Fruit fly (Drosophila melanogaster) whole organism, prepupa: ENCODE data around the gene CAH1.

Source experiments
- CG32006 ChIP-seq: fragments of 200-800 bp; sonication (Bioruptor generic); optimal IDR thresholded peaks from 3 replicates; lab custom pipeline; 2017; ENCODE audit warnings: missing biosample characterization, mild to moderate bottlenecking, missing genetic modification characterization
- CG6276 ChIP-seq: fragments of 200-800 bp; sonication (Bioruptor generic); optimal IDR thresholded peaks from 2 replicates; lab custom pipeline; 2017; ENCODE audit warnings: missing biosample characterization, mild to moderate bottlenecking, missing genetic modification characterization
- CG6808 ChIP-seq: fragments of 200-800 bp; sonication (Bioruptor generic); optimal IDR thresholded peaks from 3 replicates; lab custom pipeline; 2017; ENCODE audit warnings: missing biosample characterization, missing genetic modification characterization, mild to moderate bottlenecking, moderate library complexity, missing genetic modification reagents
- CG9139 ChIP-seq: fragments of 200-800 bp; sonication (Bioruptor generic); optimal IDR thresholded peaks from 3 replicates; lab custom pipeline; 2017; ENCODE audit warnings: missing biosample characterization, mild to moderate bottlenecking, missing genetic modification characterization
- Ets96B ChIP-seq: fragments of 200-800 bp; optimal IDR thresholded peaks from 2 replicates; lab custom pipeline; 2019; ENCODE audit warnings: missing biosample characterization, mild to moderate bottlenecking, missing genetic modification characterization, moderate library complexity
- Smox ChIP-seq: fragments of 200-800 bp; sonication (Bioruptor generic); optimal IDR thresholded peaks from 3 replicates; lab custom pipeline; 2016; ENCODE audit warnings: missing biosample characterization, missing genetic modification characterization
- Sox14 ChIP-seq: fragments of 200-800 bp; sonication (Bioruptor generic); optimal IDR thresholded peaks from 3 replicates; lab custom pipeline; 2016; ENCODE audit warnings: missing biosample characterization, missing genetic modification characterization
- acj6 ChIP-seq: fragments of 200-800 bp; sonication (Bioruptor generic); optimal IDR thresholded peaks from 3 replicates; lab custom pipeline; 2016; ENCODE audit warnings: missing biosample characterization, missing genetic modification characterization
- fd59A ChIP-seq: fragments of 200-800 bp; sonication (Bioruptor generic); optimal IDR thresholded peaks from 2 replicates; lab custom pipeline; 2017; ENCODE audit warnings: missing biosample characterization, mild to moderate bottlenecking, missing genetic modification characterization, missing genetic modification reagents
- spab ChIP-seq: fragments of 200-800 bp; sonication (Bioruptor generic); optimal IDR thresholded peaks from 2 replicates; lab custom pipeline; 2017; ENCODE audit warnings: missing biosample characterization, mild to moderate bottlenecking, missing genetic modification characterization, missing genetic modification reagents

DNA sequence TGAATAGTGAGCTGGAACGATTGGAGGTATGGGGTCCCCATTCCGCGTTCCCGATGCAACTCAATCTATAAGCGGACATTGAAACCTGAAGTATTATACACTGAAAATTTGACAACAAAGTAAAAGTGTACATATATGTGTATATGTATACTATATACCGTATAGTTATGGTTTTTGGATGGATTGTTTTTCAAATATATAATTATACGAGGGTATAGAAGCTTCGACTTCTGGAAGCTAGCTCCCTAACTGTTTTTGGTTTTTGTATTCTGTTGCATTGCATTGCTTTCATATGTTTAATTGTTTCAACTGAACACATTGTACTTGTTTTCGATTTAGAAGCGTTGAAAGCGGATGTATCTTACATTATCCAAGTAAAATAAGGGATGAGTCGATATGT, 9.7 kb downstream of the CAH1 start, which contains the start of gene CG16888:
- TF ChIP-seq CG9139 (GFP tag; lab: Kevin White, UChicago) (no peak), Ets96B (tag; lab: Kevin White, UChicago) (no peak), Sox14 (GFP tag; lab: Kevin White, UChicago) (no peak), CG6808 (GFP tag; lab: Kevin White, UChicago) (no peak), fd59A (GFP tag; lab: Kevin White, UChicago) (no peak), acj6 (GFP tag; lab: Kevin White, UChicago) (no peak), CG32006 (GFP tag; lab: Kevin White, UChicago) (no peak), Smox (GFP tag; lab: Kevin White, UChicago) (no peak), spab (GFP tag; lab: Kevin White, UChicago) (no peak), CG6276 (no peak)
